Worm (Caenorhabditis elegans): ENCODE data around the gene srh-235.

The srh-235 gene

DNA sequence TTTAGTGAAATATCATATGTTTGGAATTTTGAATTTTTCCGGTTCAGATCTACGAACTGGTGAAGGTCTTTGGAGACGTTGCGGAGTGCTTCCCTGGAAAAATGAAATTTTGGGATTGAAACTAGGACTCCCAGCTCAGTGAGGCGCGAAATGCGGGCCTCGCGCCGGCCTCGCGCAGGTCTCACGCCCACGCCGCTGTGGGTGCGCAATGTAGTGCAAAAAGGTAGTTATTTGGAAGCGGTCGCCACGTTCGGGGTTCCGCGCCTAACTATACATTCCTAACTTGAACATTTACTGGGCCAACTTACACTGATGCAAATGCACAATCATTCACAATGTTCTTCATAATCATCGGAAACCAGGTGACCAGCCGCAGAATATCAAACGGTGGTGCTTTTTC lies 28.6 kb upstream of the srh-235 start:
- TF ChIP-seq nhr-11 (tag; optimal IDR thresholded peaks at IDR 0.05), result no peak
- TF ChIP-seq ceh-16 (tag; optimal IDR thresholded peaks at IDR 0.05), result no peak
- TF ChIP-seq nhr-10 (tag; optimal IDR thresholded peaks at IDR 0.05), result no peak
- no peak for TF ChIP-seq peb-1 (tag; optimal IDR thresholded peaks at IDR 0.05)
- TF ChIP-seq nhr-129 (tag; optimal IDR thresholded peaks at IDR 0.05), result no peak
- TF ChIP-seq sma-9 (GFP tag; optimal IDR thresholded peaks at IDR 0.05), result no peak
- TF ChIP-seq sma-9 (tag; optimal IDR thresholded peaks at IDR 0.05), result no peak
- no peak for TF ChIP-seq ztf-4 (tag; optimal IDR thresholded peaks at IDR 0.05)
- no peak for TF ChIP-seq nhr-23 (tag; optimal IDR thresholded peaks at IDR 0.05)
- no peak for TF ChIP-seq unc-39 (tag; optimal IDR thresholded peaks at IDR 0.05)
- TF ChIP-seq nhr-77 (tag; optimal IDR thresholded peaks at IDR 0.05), result no peak
- no peak for TF ChIP-seq crh-2 (tag; optimal IDR thresholded peaks at IDR 0.05)
- no peak for TF ChIP-seq Y55F3AM.14 (GFP tag; optimal IDR thresholded peaks at IDR 0.05)
- no peak for TF ChIP-seq mbf-1 (tag; optimal IDR thresholded peaks at IDR 0.05)
- TF ChIP-seq nhr-21 (tag; optimal IDR thresholded peaks at IDR 0.05), result no peak
- TF ChIP-seq sem-4 (tag; optimal IDR thresholded peaks at IDR 0.05), result no peak
- no peak for TF ChIP-seq ztf-1 (GFP tag; conservative IDR thresholded peaks at IDR 0.05)
- no peak for TF ChIP-seq blmp-1 (tag; optimal IDR thresholded peaks at IDR 0.05; ENCODE audit: insufficient read depth)
- no peak for TF ChIP-seq lin-13 (GFP tag; optimal IDR thresholded peaks at IDR 0.05)

DNA sequence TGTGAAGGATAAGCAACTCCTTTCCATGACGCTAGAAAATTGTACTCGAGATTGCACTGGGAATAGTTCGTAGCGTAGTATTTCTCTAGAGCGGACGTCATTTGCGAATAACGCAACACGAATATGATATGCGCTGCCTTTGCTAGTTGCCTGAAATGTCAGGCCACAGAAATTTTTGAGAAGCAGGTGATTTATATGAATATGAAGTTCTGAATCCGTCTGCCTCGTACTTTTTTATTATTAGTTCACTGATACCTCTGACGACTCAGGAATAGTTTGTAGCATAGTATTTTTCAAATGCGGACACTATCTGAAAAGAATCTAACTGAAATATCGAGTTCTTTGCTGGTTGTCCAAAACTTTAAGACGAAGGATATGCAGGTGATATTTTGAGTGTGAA lies 24.6 kb upstream of the srh-235 start, which contains the start of gene srh-118:
Gene srh-118, minus strand, starts transcription at position 101 of the 400 bp plus-strand sequence.
- no peak for TF ChIP-seq mbf-1 (tag; optimal IDR thresholded peaks at IDR 0.05)
- no peak for TF ChIP-seq ztf-4 (tag; optimal IDR thresholded peaks at IDR 0.05)
- TF ChIP-seq skn-1 (tag; optimal IDR thresholded peaks at IDR 0.05), result no peak
- TF ChIP-seq alr-1 (tag; optimal IDR thresholded peaks at IDR 0.05), result no peak
- no peak for TF ChIP-seq nhr-6 (tag; optimal IDR thresholded peaks at IDR 0.05)
- no peak for TF ChIP-seq aly-2 (tag; optimal IDR thresholded peaks at IDR 0.05)
- TF ChIP-seq snpc-4 (tag; optimal IDR thresholded peaks at IDR 0.05), result no peak
- no peak for TF ChIP-seq nhr-11 (tag; optimal IDR thresholded peaks at IDR 0.05)
- TF ChIP-seq crh-2 (tag; optimal IDR thresholded peaks at IDR 0.05), result no peak
- TF ChIP-seq ztf-11 (tag; optimal IDR thresholded peaks at IDR 0.05), result no peak
- no peak for TF ChIP-seq lin-13 (GFP tag; optimal IDR thresholded peaks at IDR 0.05)
- no peak for TF ChIP-seq gmeb-1 (tag; optimal IDR thresholded peaks at IDR 0.05)
- no peak for TF ChIP-seq nhr-23 (tag; optimal IDR thresholded peaks at IDR 0.05)
- TF ChIP-seq blmp-1 (tag; optimal IDR thresholded peaks at IDR 0.05; ENCODE audit: insufficient read depth), result no peak
- TF ChIP-seq unc-39 (tag; optimal IDR thresholded peaks at IDR 0.05), result no peak
- TF ChIP-seq nhr-129 (tag; optimal IDR thresholded peaks at IDR 0.05), result no peak
- no peak for TF ChIP-seq nhr-77 (tag; optimal IDR thresholded peaks at IDR 0.05)

DNA sequence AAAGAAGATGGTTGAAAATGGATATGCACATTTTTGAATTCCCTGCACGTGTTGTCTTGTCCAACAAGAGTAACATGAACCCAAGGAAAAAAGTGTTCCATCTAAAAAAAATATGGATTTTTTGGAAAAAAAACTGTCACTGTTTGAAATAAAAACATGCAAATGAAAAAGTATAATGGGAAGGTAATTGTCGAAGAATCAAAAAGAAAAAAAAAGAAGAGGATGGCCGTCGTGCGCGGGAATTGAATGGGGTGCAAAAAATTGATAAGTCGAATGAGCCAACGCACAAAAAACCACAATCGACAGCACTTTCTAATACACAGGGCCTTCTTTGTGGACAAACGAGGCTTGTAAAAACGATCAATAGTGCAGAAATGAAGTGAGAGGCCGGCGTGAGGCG lies 22.3 kb upstream of the srh-235 start, which contains the start of gene fbxa-102:
Gene fbxa-102, minus strand, starts transcription at position 101 of the 400 bp plus-strand sequence.
- TF ChIP-seq lin-13 (GFP tag; optimal IDR thresholded peaks at IDR 0.05) (no peak), ama-1 (optimal IDR thresholded peaks at IDR 0.05) (no peak), nhr-11 (tag; optimal IDR thresholded peaks at IDR 0.05) (no peak)

DNA sequence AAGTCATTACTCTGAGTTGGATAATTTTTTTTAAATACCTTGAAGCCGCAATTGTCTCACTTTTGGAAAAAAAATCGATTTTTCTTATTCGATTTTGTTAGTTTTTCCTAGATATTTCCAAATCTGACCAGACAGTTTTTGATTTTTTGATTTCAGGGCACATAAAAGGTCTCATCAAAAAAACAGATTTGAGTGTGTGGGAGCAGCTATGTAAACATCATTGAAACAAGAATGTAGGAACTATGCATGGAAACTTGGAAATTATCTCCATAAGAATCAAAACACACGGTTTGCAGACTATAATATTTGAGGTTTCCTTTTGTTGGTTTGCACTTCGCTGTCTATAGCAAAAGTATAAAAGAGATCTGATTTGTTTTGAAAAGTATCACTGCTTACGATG lies 14.6 kb upstream of the srh-235 start, which contains the start of gene scl-24:
Gene scl-24, plus strand, starts transcription at position 301 of the 400 bp plus-strand sequence.
- TF ChIP-seq alr-1 (tag; optimal IDR thresholded peaks at IDR 0.05) (no peak), Y55F3AM.14 (GFP tag; optimal IDR thresholded peaks at IDR 0.05) (no peak), zag-1 (tag; optimal IDR thresholded peaks at IDR 0.05) (no peak)

DNA sequence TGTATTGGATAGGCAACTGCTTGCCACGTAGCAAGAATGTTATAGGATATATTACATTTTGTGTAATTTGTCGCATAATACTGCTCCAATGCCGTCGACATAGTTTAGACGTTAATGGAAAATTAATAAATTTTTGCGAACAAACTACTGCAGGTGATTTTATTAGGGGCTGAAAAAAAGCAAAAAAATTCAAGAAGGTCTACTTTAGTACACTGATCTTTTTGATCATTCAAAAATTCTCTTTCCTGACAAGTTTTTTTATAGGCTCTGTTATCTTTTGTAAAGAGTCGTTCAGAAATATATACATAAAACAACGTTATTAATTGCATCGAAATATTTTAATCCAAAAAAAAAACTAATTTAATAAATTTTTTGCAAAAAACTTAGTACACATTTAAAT lies 13.6 kb upstream of the srh-235 start, which contains the start of gene srh-111:
Gene srh-111, minus strand, starts transcription at position 101 of the 400 bp plus-strand sequence.
- TF ChIP-seq nhr-25 (tag; optimal IDR thresholded peaks at IDR 0.05) (no peak), unc-39 (tag; optimal IDR thresholded peaks at IDR 0.05) (no peak), peb-1 (tag; optimal IDR thresholded peaks at IDR 0.05) (no peak), F13H6.1 (tag; optimal IDR thresholded peaks at IDR 0.05) (no peak)

DNA sequence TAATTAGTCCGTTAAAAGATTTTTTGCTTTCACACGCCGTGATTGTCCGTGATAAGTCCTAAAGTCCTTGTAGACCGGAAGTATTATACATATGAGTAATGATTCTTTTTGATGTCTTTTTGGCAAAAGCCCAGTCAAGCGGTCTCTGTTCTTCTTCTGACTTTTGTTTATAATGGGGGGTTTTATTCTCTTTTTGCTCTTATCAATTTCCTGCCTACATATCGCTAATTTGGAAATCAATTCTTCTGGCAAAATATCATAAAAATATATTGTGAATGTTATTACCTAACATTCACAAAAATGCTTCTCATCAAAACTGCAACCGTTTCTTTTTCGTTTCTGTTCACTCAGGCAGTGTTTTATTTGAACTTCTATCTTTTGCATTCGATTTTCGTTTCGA lies 5.0 kb upstream of the srh-235 start, which contains the start of gene srbc-61:
Gene srbc-61, plus strand, starts transcription at position 301 of the 400 bp plus-strand sequence.
- TF ChIP-seq ama-1 (optimal IDR thresholded peaks at IDR 0.05) (no peak), sem-4 (tag; optimal IDR thresholded peaks at IDR 0.05) (no peak), sma-3 (GFP tag; optimal IDR thresholded peaks at IDR 0.05) (no peak), egl-27 (tag; optimal IDR thresholded peaks at IDR 0.05) (no peak), nhr-237 (tag; optimal IDR thresholded peaks at IDR 0.05) (no peak), R02D3.7 (tag; optimal IDR thresholded peaks at IDR 0.05) (no peak), nhr-21 (tag; optimal IDR thresholded peaks at IDR 0.05) (no peak), gmeb-1 (tag; optimal IDR thresholded peaks at IDR 0.05) (no peak), nhr-25 (tag; optimal IDR thresholded peaks at IDR 0.05) (no peak), ztf-11 (tag; optimal IDR thresholded peaks at IDR 0.05) (no peak), lin-11 (tag; optimal IDR thresholded peaks at IDR 0.05) (no peak), ztf-4 (tag; optimal IDR thresholded peaks at IDR 0.05) (no peak)

All from whole organism, L2 larva.